Fruit fly (Drosophila melanogaster) whole organism, embryonic: Measurements from ENCODE around the gene CG32267.

ENCODE experiments used
- CG1024 ChIP-seq: fragments of 200-800 bp; sonication (Bioruptor generic); IDR thresholded peaks from 2 replicates; pipeline ENCODE4 v1.3.6; 2022; ENCODE audit warnings: missing biosample characterization, missing genetic modification characterization
- CG10431 ChIP-seq: fragments of 200-800 bp; sonication (Bioruptor generic); optimal IDR thresholded peaks from 3 replicates; lab custom pipeline; 2018; ENCODE audit warnings: missing biosample characterization, mild to moderate bottlenecking, missing genetic modification characterization
- CG10654 ChIP-seq: fragments of 200-800 bp; sonication (Bioruptor generic); optimal IDR thresholded peaks from 2 replicates; lab custom pipeline; 2016; ENCODE audit warnings: missing biosample characterization, missing genetic modification characterization
- CG11093 ChIP-seq: fragments of 200-800 bp; sonication (Bioruptor generic); IDR thresholded peaks from 3 replicates; pipeline ENCODE4 v1.3.6; 2022; ENCODE audit warnings: missing biosample characterization, missing genetic modification characterization
- CG12391 ChIP-seq: fragments of 200-800 bp; sonication (Bioruptor generic); optimal IDR thresholded peaks from 3 replicates; lab custom pipeline; 2018; ENCODE audit warnings: missing biosample characterization, mild to moderate bottlenecking, missing genetic modification characterization, moderate library complexity
- CG15073 ChIP-seq: fragments of 200-800 bp; sonication (Bioruptor generic); optimal IDR thresholded peaks from 2 replicates; lab custom pipeline; 2016; ENCODE audit warnings: missing biosample characterization, missing genetic modification characterization
- CG1792 ChIP-seq: fragments of 200-800 bp; sonication (Bioruptor generic); optimal IDR thresholded peaks from 2 replicates; lab custom pipeline; 2016; ENCODE audit warnings: missing biosample characterization, missing genetic modification characterization
- CG2712 ChIP-seq: fragments of 200-800 bp; optimal IDR thresholded peaks from 3 replicates; lab custom pipeline; 2019; ENCODE audit warnings: missing biosample characterization, mild to moderate bottlenecking, missing genetic modification characterization, moderate library complexity
- CG2875 ChIP-seq: fragments of 200-800 bp; sonication (Bioruptor generic); optimal IDR thresholded peaks from 2 replicates; lab custom pipeline; 2017; ENCODE audit warnings: missing biosample characterization, mild to moderate bottlenecking, missing genetic modification characterization, missing genetic modification reagents
- CG3065 ChIP-seq: fragments of 200-800 bp; sonication (Bioruptor generic); optimal IDR thresholded peaks from 2 replicates; lab custom pipeline; 2016; ENCODE audit warnings: missing biosample characterization, missing genetic modification characterization
- CG32532 ChIP-seq: fragments of 200-800 bp; sonication (Bioruptor generic); IDR thresholded peaks from 2 replicates; pipeline ENCODE4 v1.3.6; 2022; ENCODE audit warnings: missing biosample characterization, missing genetic modification characterization
- CG32772 ChIP-seq: fragments of 200-800 bp; sonication (Bioruptor generic); IDR thresholded peaks from 2 replicates; pipeline ENCODE4 v1.3.6; 2022; ENCODE audit warnings: missing biosample characterization, missing genetic modification characterization
- CG34422 ChIP-seq: fragments of 200-800 bp; sonication (Bioruptor generic); IDR thresholded peaks from 3 replicates; pipeline ENCODE4 v1.3.6; 2022; ENCODE audit warnings: missing biosample characterization, missing genetic modification characterization
- CG7556 ChIP-seq: fragments of 200-800 bp; sonication (Bioruptor generic); optimal IDR thresholded peaks from 2 replicates; lab custom pipeline; 2017; ENCODE audit warnings: missing biosample characterization, mild to moderate bottlenecking, missing genetic modification characterization
- CG7928 ChIP-seq: fragments of 200-800 bp; sonication (Bioruptor generic); optimal IDR thresholded peaks from 2 replicates; lab custom pipeline; 2017; ENCODE audit warnings: missing biosample characterization, mild to moderate bottlenecking, missing genetic modification characterization
- CG8281 ChIP-seq: fragments of 200-800 bp; sonication (Bioruptor generic); optimal IDR thresholded peaks from 2 replicates; lab custom pipeline; 2018; ENCODE audit warnings: missing biosample characterization, mild to moderate bottlenecking, missing genetic modification characterization, moderate library complexity
- Dip3 ChIP-seq: fragments of 200-800 bp; sonication (Bioruptor generic); optimal IDR thresholded peaks from 3 replicates; lab custom pipeline; 2016; ENCODE audit warnings: missing biosample characterization, missing genetic modification characterization
- Drgx ChIP-seq: fragments of 200-800 bp; sonication (Bioruptor generic); IDR thresholded peaks from 2 replicates; pipeline ENCODE4 v1.3.6; 2022; ENCODE audit warnings: missing biosample characterization, missing genetic modification characterization
- Fer2 ChIP-seq: fragments of 200-800 bp; sonication (Bioruptor generic); optimal IDR thresholded peaks from 2 replicates; lab custom pipeline; 2018; ENCODE audit warnings: missing biosample characterization, mild to moderate bottlenecking, missing genetic modification characterization, moderate library complexity
- HLH4C ChIP-seq: fragments of 200-800 bp; sonication (Bioruptor generic); IDR thresholded peaks from 3 replicates; pipeline ENCODE4 v1.3.6; 2022; ENCODE audit warnings: missing biosample characterization, missing genetic modification characterization; ENCODE audit not compliant: partially characterized antibody
- HmgD ChIP-seq: fragments of 200-800 bp; sonication (Bioruptor generic); optimal IDR thresholded peaks from 3 replicates; lab custom pipeline; 2016; ENCODE audit warnings: missing biosample characterization, missing genetic modification characterization
- Hr39 ChIP-seq: fragments of >200 bp; optimal IDR thresholded peaks from 2 replicates; lab custom pipeline; 2017
- Hr51 ChIP-seq, 2 experiments: fragments of 200-800 bp; sonication (Bioruptor generic); optimal IDR thresholded peaks; 2 replicates in 1 of 2; 3 replicates in 1 of 2; lab custom pipeline; 2016 to 2018; ENCODE audit warnings: missing biosample characterization in 2 of 2, missing genetic modification characterization in 2 of 2, mild to moderate bottlenecking in 1 of 2, moderate library complexity in 1 of 2
- PHDP ChIP-seq: fragments of 200-800 bp; sonication (Bioruptor generic); optimal IDR thresholded peaks from 3 replicates; lab custom pipeline; 2018; ENCODE audit warnings: missing biosample characterization, mild to moderate bottlenecking, missing genetic modification characterization, moderate library complexity
- Ravus ChIP-seq: fragments of 200-800 bp; sonication (Bioruptor generic); IDR thresholded peaks from 2 replicates; pipeline ENCODE4 v1.3.6; 2022; ENCODE audit warnings: missing biosample characterization, missing genetic modification characterization
- TFAM ChIP-seq: fragments of 200-800 bp; sonication (Bioruptor generic); optimal IDR thresholded peaks from 2 replicates; lab custom pipeline; 2017; ENCODE audit warnings: missing biosample characterization, missing genetic modification characterization, inconsistent platforms
- ab ChIP-seq: fragments of 200-800 bp; sonication (Bioruptor generic); optimal IDR thresholded peaks from 2 replicates; lab custom pipeline; 2016; ENCODE audit warnings: missing biosample characterization, missing genetic modification characterization
- ac ChIP-seq: fragments of 200-800 bp; sonication (Bioruptor generic); optimal IDR thresholded peaks from 3 replicates; lab custom pipeline; 2017; ENCODE audit warnings: missing biosample characterization, mild to moderate bottlenecking, missing genetic modification characterization
- ash1 ChIP-seq: fragments of 200-800 bp; sonication (Bioruptor generic); optimal IDR thresholded peaks from 2 replicates; lab custom pipeline; 2018; ENCODE audit warnings: missing biosample characterization, mild to moderate bottlenecking, missing genetic modification characterization
- az2 ChIP-seq: fragments of 200-800 bp; sonication (Bioruptor generic); optimal IDR thresholded peaks from 3 replicates; lab custom pipeline; 2016; ENCODE audit warnings: missing biosample characterization, missing genetic modification characterization
- cato ChIP-seq: fragments of 200-800 bp; sonication (Bioruptor generic); optimal IDR thresholded peaks from 2 replicates; lab custom pipeline; 2016; ENCODE audit warnings: missing biosample characterization, missing genetic modification characterization, borderline replicate concordance
- crc ChIP-seq: fragments of 200-800 bp; sonication (Bioruptor generic); optimal IDR thresholded peaks from 2 replicates; lab custom pipeline; 2016; ENCODE audit warnings: missing biosample characterization, missing genetic modification characterization
- dan ChIP-seq: fragments of 200-800 bp; sonication (Bioruptor generic); IDR thresholded peaks from 2 replicates; pipeline ENCODE4 v1.3.6; 2022; ENCODE audit warnings: missing biosample characterization, missing genetic modification characterization
- danr ChIP-seq: fragments of 200-800 bp; sonication (Bioruptor generic); IDR thresholded peaks from 2 replicates; pipeline ENCODE4 v1.3.6; 2022; ENCODE audit warnings: missing biosample characterization, missing genetic modification characterization
- dati ChIP-seq: fragments of 200-800 bp; sonication (Bioruptor generic); IDR thresholded peaks from 2 replicates; pipeline ENCODE4 v1.3.6; 2022; ENCODE audit warnings: missing biosample characterization, missing genetic modification characterization
- gsb-n ChIP-seq: fragments of 200-800 bp; sonication (Bioruptor generic); optimal IDR thresholded peaks from 3 replicates; lab custom pipeline; 2018; ENCODE audit warnings: missing biosample characterization, mild to moderate bottlenecking, missing genetic modification characterization
- gt ChIP-seq: fragments of 200-800 bp; sonication (Bioruptor generic); IDR thresholded peaks from 2 replicates; pipeline ENCODE4 v1.3.6; 2022; ENCODE audit warnings: missing biosample characterization, missing genetic modification characterization
- h ChIP-seq: fragments of >200 bp; optimal IDR thresholded peaks from 2 replicates; lab custom pipeline; 2017
- her ChIP-seq: fragments of 200-800 bp; sonication (Bioruptor generic); optimal IDR thresholded peaks from 2 replicates; lab custom pipeline; 2016; ENCODE audit warnings: missing biosample characterization, missing genetic modification characterization
- insv ChIP-seq, 2 experiments: fragments of 200-800 bp; sonication (Bioruptor generic); optimal IDR thresholded peaks; 3 replicates each; lab custom pipeline; 2016 to 2018; ENCODE audit warnings: missing biosample characterization in 2 of 2, missing genetic modification characterization in 2 of 2
- knrl ChIP-seq: fragments of 200-800 bp; sonication (Bioruptor generic); IDR thresholded peaks from 3 replicates; pipeline ENCODE4 v1.3.6; 2022; ENCODE audit warnings: missing biosample characterization, missing genetic modification characterization; ENCODE audit not compliant: partially characterized antibody
- lmd ChIP-seq: fragments of 200-800 bp; sonication (Bioruptor generic); IDR thresholded peaks from 2 replicates; pipeline ENCODE4 v1.3.6; 2022; ENCODE audit warnings: missing biosample characterization, missing genetic modification characterization
- oc ChIP-seq: fragments of 200-800 bp; sonication (Bioruptor generic); optimal IDR thresholded peaks from 2 replicates; lab custom pipeline; 2018; ENCODE audit warnings: missing biosample characterization, mild to moderate bottlenecking, missing genetic modification characterization, moderate library complexity
- p53 ChIP-seq: fragments of 200-800 bp; sonication (Bioruptor generic); optimal IDR thresholded peaks from 2 replicates; lab custom pipeline; 2016; ENCODE audit warnings: missing biosample characterization, missing genetic modification characterization
- phol ChIP-seq: fragments of 200-800 bp; sonication (Bioruptor generic); optimal IDR thresholded peaks from 3 replicates; lab custom pipeline; 2018; ENCODE audit warnings: missing biosample characterization, mild to moderate bottlenecking, missing genetic modification characterization, moderate library complexity
- prd ChIP-seq, 3 experiments: fragments of >200 bp in 2 of 3; fragments of 200-800 bp in 1 of 3; sonication (Bioruptor generic) in 1 of 3; optimal IDR thresholded peaks in 2 of 3; IDR thresholded peaks in 1 of 3; 2 replicates in 2 of 3; 3 replicates in 1 of 3; pipeline versions ENCODE4 v1.3.6 to Lab custom; 2017 to 2022; ENCODE audit warnings: missing biosample characterization in 1 of 3, missing genetic modification characterization in 1 of 3
- run ChIP-seq: fragments of 200-800 bp; sonication (Bioruptor generic); optimal IDR thresholded peaks from 3 replicates; lab custom pipeline; 2018; ENCODE audit warnings: missing biosample characterization, mild to moderate bottlenecking, missing genetic modification characterization
- sisA ChIP-seq: fragments of 200-800 bp; sonication (Bioruptor generic); IDR thresholded peaks from 2 replicates; pipeline ENCODE4 v1.3.6; 2022; ENCODE audit warnings: missing biosample characterization, missing genetic modification characterization
- stc ChIP-seq: fragments of 200-800 bp; sonication (Bioruptor generic); IDR thresholded peaks from 2 replicates; pipeline ENCODE4 v1.3.6; 2022; ENCODE audit warnings: missing biosample characterization, missing genetic modification characterization
- wor ChIP-seq: fragments of 200-800 bp; sonication (Bioruptor generic); IDR thresholded peaks from 2 replicates; pipeline ENCODE4 v1.3.6; 2022; ENCODE audit warnings: missing biosample characterization, missing genetic modification characterization
- zf30C ChIP-seq: fragments of 200-800 bp; sonication (Bioruptor generic); optimal IDR thresholded peaks from 3 replicates; lab custom pipeline; 2018; ENCODE audit warnings: missing biosample characterization, mild to moderate bottlenecking, missing genetic modification characterization

Gene CG32267

dm6 chr3L:3492116-3492747, 20.3 kb upstream of the CG32267 start (continued):
- TF ChIP-seq CG15073 (GFP tag; lab: Kevin White, UChicago) (no peak), CG8281 (tag; lab: Kevin White, UChicago) (no peak), lmd (peak; percentile 18; the same call in 1 of the 2 replicates), ac (GFP tag; lab: Kevin White, UChicago) (no peak), CG7928 (GFP tag; lab: Kevin White, UChicago) (no peak), stc (GFP tag; lab: Robert Waterston, UW) (no peak), prd (optimal IDR thresholded peaks at IDR 0.05; lab: Kevin White, UChicago) (no peak), prd (GFP tag; IDR thresholded peaks at IDR 0.05; lab: Robert Waterston, UW) (no peak), dati (GFP tag; lab: Robert Waterston, UW) (no peak), Dip3 (GFP tag; lab: Kevin White, UChicago) (no peak), run (tag; lab: Kevin White, UChicago) (no peak), sisA (GFP tag; lab: Robert Waterston, UW) (no peak), CG12391 (peak; percentile 43), danr (GFP tag; lab: Robert Waterston, UW) (no peak), insv (GFP tag; optimal IDR thresholded peaks at IDR 0.05; lab: Kevin White, UChicago) (no peak), Drgx (GFP tag; lab: Robert Waterston, UW) (0 out of 2 replicates have a peak, but pooled peaks have one; percentile 10), PHDP (tag; lab: Kevin White, UChicago) (no peak), CG11093 (GFP tag; lab: Robert Waterston, UW) (no peak), phol (tag; lab: Kevin White, UChicago) (no peak), knrl (GFP tag; lab: Robert Waterston, UW) (no peak), dan (no peak), CG1792 (GFP tag; lab: Kevin White, UChicago) (no peak), cato (GFP tag; lab: Kevin White, UChicago) (no peak), TFAM (GFP tag; lab: Kevin White, UChicago) (no peak), CG3065 (GFP tag; lab: Kevin White, UChicago) (no peak), CG2875 (no peak), ab (GFP tag; lab: Kevin White, UChicago) (no peak), Fer2 (tag; lab: Kevin White, UChicago) (no peak), h (lab: Kevin White, UChicago) (no peak), gsb-n (no peak), crc (GFP tag; lab: Kevin White, UChicago) (no peak), HmgD (no peak), CG2712 (tag; lab: Kevin White, UChicago) (no peak), oc (tag; lab: Kevin White, UChicago) (no peak), p53 (GFP tag; lab: Kevin White, UChicago) (no peak), CG1024 (GFP tag; lab: Robert Waterston, UW) (no peak), CG32772 (GFP tag; lab: Robert Waterston, UW) (no peak), CG7556 (peak; percentile 50), wor (no peak), ash1 (GFP tag; lab: Kevin White, UChicago) (no peak), Ravus (no peak), HLH4C (no peak), gt (GFP tag; lab: Robert Waterston, UW) (no peak), CG10654 (GFP tag; lab: Kevin White, UChicago) (no peak), zf30C (GFP tag; lab: Kevin White, UChicago) (no peak), Hr51 (GFP tag; optimal IDR thresholded peaks at IDR 0.05; lab: Kevin White, UChicago) (peak in 1 of 2 experiments; percentile 54), az2 (no peak), CG32532 (GFP tag; lab: Robert Waterston, UW) (no peak; the same call in 1 of the 2 replicates), CG10431 (GFP tag; lab: Kevin White, UChicago) (no peak), CG34422 (GFP tag; lab: Robert Waterston, UW) (no peak), Hr39 (lab: Kevin White, UChicago) (no peak), her (GFP tag; lab: Kevin White, UChicago) (no peak)
